Fruit fly (Drosophila melanogaster): ENCODE data around the gene CG42558.

The CG42558 gene

dm6 chr3R:29933007-29933464, at the start of gene CG42558, which contains the start of the genes Cog7 and CG42557:
Gene CG42558, plus strand, starts transcription at chr3R:29933287.
Gene Cog7, minus strand, starts transcription at chr3R:29933057.
Gene CG42557, plus strand, starts transcription at chr3R:29933287.
- TF ChIP-seq CG1620 (GFP tag; optimal IDR thresholded peaks at IDR 0.05) (no peak), CG7101 (tag; optimal IDR thresholded peaks at IDR 0.05) (no peak), Crg-1 (GFP tag; optimal IDR thresholded peaks at IDR 0.05) (no peak), ovo (GFP tag; optimal IDR thresholded peaks at IDR 0.05) (no peak), CG11617 (GFP tag; optimal IDR thresholded peaks at IDR 0.05) (peak; percentile 2), Clk (GFP tag; optimal IDR thresholded peaks at IDR 0.05) (no peak), Hr96 (GFP tag; optimal IDR thresholded peaks at IDR 0.05) (no peak), cnc (optimal IDR thresholded peaks at IDR 0.05) (no peak)

- TF ChIP-seq Hr96 (GFP tag; optimal IDR thresholded peaks at IDR 0.05), result no peak
- TF ChIP-seq cnc (optimal IDR thresholded peaks at IDR 0.05), result no peak
- TF ChIP-seq tj (GFP tag; optimal IDR thresholded peaks at IDR 0.05), result peak; percentile 32
- TF ChIP-seq cic (GFP tag; optimal IDR thresholded peaks at IDR 0.05), result no peak
- no peak for TF ChIP-seq Crg-1 (GFP tag; optimal IDR thresholded peaks at IDR 0.05)
- no peak for TF ChIP-seq bab1 (GFP tag; optimal IDR thresholded peaks at IDR 0.05)
These were observed 41.9 kb upstream of the CG42558 start for dm6 chr3R:29891183-29891582.

- TF ChIP-seq Crg-1 (GFP tag; optimal IDR thresholded peaks at IDR 0.05) (no peak), Mnt (GFP tag; optimal IDR thresholded peaks at IDR 0.05) (no peak), CG33017 (tag; optimal IDR thresholded peaks at IDR 0.05) (no peak), kay (GFP tag; ENCODE audit: borderline replicate concordance) (no peak), CG12768 (GFP tag; optimal IDR thresholded peaks at IDR 0.05) (no peak), CG7101 (tag; optimal IDR thresholded peaks at IDR 0.05) (no peak), ovo (GFP tag; optimal IDR thresholded peaks at IDR 0.05) (no peak), cic (GFP tag; optimal IDR thresholded peaks at IDR 0.05) (no peak), Clk (GFP tag; optimal IDR thresholded peaks at IDR 0.05) (no peak), pad (GFP tag; optimal IDR thresholded peaks at IDR 0.05) (no peak), CG14711 (tag; optimal IDR thresholded peaks at IDR 0.05) (no peak)
These were observed 40.1 kb upstream of the CG42558 start for dm6 chr3R:29893030-29893429.

- TF ChIP-seq CG7045 (GFP tag; optimal IDR thresholded peaks at IDR 0.05) (no peak), CG14711 (tag; optimal IDR thresholded peaks at IDR 0.05) (peak; percentile 13), Clk (GFP tag; optimal IDR thresholded peaks at IDR 0.05) (no peak), CG33017 (tag; optimal IDR thresholded peaks at IDR 0.05) (peak; percentile 2), CG5204 (GFP tag; optimal IDR thresholded peaks at IDR 0.05) (peak; percentile 16), toe (GFP tag; optimal IDR thresholded peaks at IDR 0.05) (peak; percentile 3)
These were observed 38.7 kb upstream of the CG42558 start for dm6 chr3R:29894393-29894792.

dm6 chr3R:29898588-29898987, 34.5 kb upstream of the CG42558 start:
- TF ChIP-seq cic (GFP tag; optimal IDR thresholded peaks at IDR 0.05) (no peak), Mnt (GFP tag; optimal IDR thresholded peaks at IDR 0.05) (no peak), CG14711 (tag; optimal IDR thresholded peaks at IDR 0.05) (no peak), bab1 (GFP tag; optimal IDR thresholded peaks at IDR 0.05) (no peak), Crg-1 (GFP tag; optimal IDR thresholded peaks at IDR 0.05) (no peak), kay (GFP tag; ENCODE audit: borderline replicate concordance) (no peak), CG7101 (tag; optimal IDR thresholded peaks at IDR 0.05) (no peak), ovo (GFP tag; optimal IDR thresholded peaks at IDR 0.05) (no peak), cnc (optimal IDR thresholded peaks at IDR 0.05) (no peak), toe (GFP tag; optimal IDR thresholded peaks at IDR 0.05) (no peak), Clk (GFP tag; optimal IDR thresholded peaks at IDR 0.05) (no peak), CG33017 (tag; optimal IDR thresholded peaks at IDR 0.05) (no peak), pad (GFP tag; optimal IDR thresholded peaks at IDR 0.05) (no peak), CG11617 (GFP tag; optimal IDR thresholded peaks at IDR 0.05) (no peak), tj (GFP tag; optimal IDR thresholded peaks at IDR 0.05) (no peak), CG1620 (GFP tag; optimal IDR thresholded peaks at IDR 0.05) (no peak), CG5204 (GFP tag; optimal IDR thresholded peaks at IDR 0.05) (no peak), CG7045 (GFP tag; optimal IDR thresholded peaks at IDR 0.05) (no peak), CG12768 (GFP tag; optimal IDR thresholded peaks at IDR 0.05) (no peak), Hr96 (GFP tag; optimal IDR thresholded peaks at IDR 0.05) (no peak)

- no peak for TF ChIP-seq cnc (optimal IDR thresholded peaks at IDR 0.05)
These were observed 33.5 kb upstream of the CG42558 start for dm6 chr3R:29899635-29900034.

- TF ChIP-seq bab1 (GFP tag; optimal IDR thresholded peaks at IDR 0.05), result peak; percentile 30
- TF ChIP-seq kay (GFP tag; ENCODE audit: borderline replicate concordance), result no peak
These were observed 29.2 kb upstream of the CG42558 start, which contains the start of gene CG15517 for dm6 chr3R:29903775-29904356. Gene CG15517, minus strand, starts transcription at chr3R:29903825.

- no peak for TF ChIP-seq tj (GFP tag; optimal IDR thresholded peaks at IDR 0.05)
- no peak for TF ChIP-seq Clk (GFP tag; optimal IDR thresholded peaks at IDR 0.05)
- TF ChIP-seq CG33017 (tag; optimal IDR thresholded peaks at IDR 0.05), result no peak
- TF ChIP-seq CG7045 (GFP tag; optimal IDR thresholded peaks at IDR 0.05), result no peak
- no peak for TF ChIP-seq CG5204 (GFP tag; optimal IDR thresholded peaks at IDR 0.05)
- TF ChIP-seq CG12768 (GFP tag; optimal IDR thresholded peaks at IDR 0.05), result no peak
- TF ChIP-seq toe (GFP tag; optimal IDR thresholded peaks at IDR 0.05), result no peak
- TF ChIP-seq Mnt (GFP tag; optimal IDR thresholded peaks at IDR 0.05), result no peak
- TF ChIP-seq pad (GFP tag; optimal IDR thresholded peaks at IDR 0.05), result no peak
- TF ChIP-seq CG11617 (GFP tag; optimal IDR thresholded peaks at IDR 0.05), result no peak
- no peak for TF ChIP-seq Hr96 (GFP tag; optimal IDR thresholded peaks at IDR 0.05)
- no peak for TF ChIP-seq Crg-1 (GFP tag; optimal IDR thresholded peaks at IDR 0.05)
- no peak for TF ChIP-seq cic (GFP tag; optimal IDR thresholded peaks at IDR 0.05)
- no peak for TF ChIP-seq cnc (optimal IDR thresholded peaks at IDR 0.05)
- no peak for TF ChIP-seq kay (GFP tag; ENCODE audit: borderline replicate concordance)
These were observed 27.9 kb upstream of the CG42558 start, which contains the start of gene CG15515 for dm6 chr3R:29905164-29905563. Gene CG15515, plus strand, starts transcription at chr3R:29905464.

Data from whole organism, adult.